Worm (Caenorhabditis elegans) whole organism, young adult: ENCODE measurements around the gene ugt-42.

ENCODE experiments used
- D2030.7 ChIP-seq: fragments of 200-800 bp; sonication (Bioruptor generic); IDR thresholded peaks from 2 replicates; pipeline ENCODE4 v1.3.6; 2022; ENCODE audit warnings: missing genetic modification reagents, missing genetic modification characterization, missing compliant biosample characterization
- F33H1.4 ChIP-seq: fragments of 200-800 bp; sonication (Bioruptor generic); IDR thresholded peaks from 2 replicates; pipeline ENCODE4 v1.3.6; 2022; ENCODE audit warnings: missing genetic modification reagents, missing genetic modification characterization, missing compliant biosample characterization
- hsf-1 ChIP-seq: fragments of 200-800 bp; sonication (Bioruptor generic); IDR thresholded peaks from 2 replicates; pipeline ENCODE4 v1.3.6; 2022; ENCODE audit warnings: missing genetic modification reagents, missing genetic modification characterization, missing compliant biosample characterization
- madf-8 ChIP-seq: fragments of 200-800 bp; sonication (Bioruptor generic); conservative IDR thresholded peaks from 2 replicates; pipeline ENCODE4 v1.3.6; 2022; ENCODE audit warnings: missing genetic modification reagents, missing genetic modification characterization, missing compliant biosample characterization
- pha-4 ChIP-seq: fragments of 150-350 bp; sonication (generic microtip); optimal IDR thresholded peaks from 2 replicates; lab custom pipeline; 2014; ENCODE audit warnings: missing biosample characterization, missing genetic modification reagents, missing genetic modification characterization
- rec-8 ChIP-seq, 2 experiments: sonication (generic microtip); optimal IDR thresholded peaks; 2 replicates each; lab custom pipeline; 2016; ENCODE audit warnings: mild to moderate bottlenecking in 2 of 2, missing genetic modification characterization in 2 of 2, missing genetic modification reagents in 2 of 2, missing genotype in 2 of 2, missing biosample characterization in 1 of 2, missing compliant biosample characterization in 1 of 2, moderate library complexity in 1 of 2
- snpc-3.4 ChIP-seq: sonication (generic microtip); optimal IDR thresholded peaks from 2 replicates; lab custom pipeline; 2017; ENCODE audit warnings: missing genetic modification characterization, mild to moderate bottlenecking, missing compliant biosample characterization, antibody characterized with exemption, moderate library complexity, missing genotype, missing genetic modification reagents

DNA sequence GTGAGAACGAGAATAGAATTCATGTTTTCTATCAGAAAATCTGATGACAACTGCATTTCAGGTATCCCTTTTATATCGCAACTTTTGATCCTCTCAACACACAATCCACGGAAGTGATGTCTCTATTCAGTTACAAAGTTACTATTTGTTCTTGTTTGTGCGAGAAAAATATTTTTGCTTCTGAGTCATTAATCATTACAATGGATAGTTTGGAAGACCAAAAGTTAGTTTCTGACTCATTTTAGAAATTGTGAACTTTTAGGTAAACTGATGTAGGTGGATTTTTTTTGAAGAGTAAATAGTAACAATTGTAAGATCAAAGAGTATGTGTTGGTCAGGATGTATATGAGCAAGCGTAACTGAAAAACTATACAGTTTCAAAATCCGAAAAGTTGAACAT, 37.3 kb upstream of the ugt-42 start, which contains the start of gene srlf-36:
- TF ChIP-seq D2030.7, result no peak
- TF ChIP-seq F33H1.4 (GFP tag; lab: Robert Waterston, UW), result no peak
- TF ChIP-seq madf-8 (GFP tag; lab: Robert Waterston, UW), result no peak
- TF ChIP-seq pha-4 (tag; lab: Kevin White, UChicago), result no peak
- no peak for TF ChIP-seq hsf-1 (GFP tag; lab: Robert Waterston, UW)
- TF ChIP-seq rec-8 (tag; optimal IDR thresholded peaks at IDR 0.05; lab: Kevin White, UChicago), result no peak
- TF ChIP-seq snpc-3.4 (tag; lab: Kevin White, UChicago), result no peak
